Worm (Caenorhabditis elegans): Measurements from ENCODE around the gene magi-1.

DNA sequence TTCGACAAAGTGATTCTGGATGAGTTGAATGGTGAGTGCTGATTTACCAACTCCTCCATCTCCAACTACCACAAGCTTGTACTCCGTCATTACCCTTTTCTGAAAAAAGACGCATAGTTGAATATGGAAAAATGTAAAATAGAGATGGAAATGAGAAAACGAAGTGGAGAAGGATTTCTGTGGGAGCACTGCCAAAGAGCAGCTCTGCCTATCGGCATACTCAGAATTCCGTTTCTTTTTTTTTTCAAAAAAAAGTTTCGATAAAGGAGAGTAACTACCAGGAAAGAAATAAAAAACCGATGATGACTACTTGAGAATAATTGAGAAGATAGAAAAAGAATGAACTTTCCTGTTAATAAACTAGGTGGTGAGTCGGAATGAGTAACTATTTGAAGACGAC is 23.9 kb upstream of the magi-1 start, which contains the start of gene let-60:
- no peak for TF ChIP-seq tab-1 (GFP tag; IDR thresholded peaks at IDR 0.05)
- TF ChIP-seq ztf-23 (GFP tag; IDR thresholded peaks at IDR 0.05) = no peak
